Fruit fly (Drosophila melanogaster) whole organism, embryonic: ENCODE results near the gene CG6607.

Experiments used
- Antp ChIP-seq: fragments of 200-800 bp; sonication (Bioruptor generic); optimal IDR thresholded peaks from 3 replicates; lab custom pipeline; 2016; ENCODE audit warnings: missing biosample characterization, missing genetic modification characterization
- Atf3 ChIP-seq: fragments of 200-800 bp; sonication (Bioruptor generic); optimal IDR thresholded peaks from 3 replicates; lab custom pipeline; 2016; ENCODE audit warnings: missing biosample characterization, missing genetic modification characterization
- Awh ChIP-seq: fragments of 200-800 bp; sonication (Bioruptor generic); IDR thresholded peaks from 2 replicates; pipeline ENCODE4, ENCODE4 v1.3.6; 2022; ENCODE audit warnings: missing biosample characterization, missing genetic modification characterization
- B-H2 ChIP-seq: fragments of 200-800 bp; sonication (Bioruptor generic); optimal IDR thresholded peaks from 2 replicates; lab custom pipeline; 2018; ENCODE audit warnings: missing biosample characterization, mild to moderate bottlenecking, missing genetic modification characterization
- BEAF-32 ChIP-seq: fragments of 200-800 bp; sonication (Bioruptor generic); optimal IDR thresholded peaks from 3 replicates; lab custom pipeline; 2017; ENCODE audit warnings: missing biosample characterization, missing genetic modification characterization, mild to moderate bottlenecking, moderate library complexity, missing genetic modification reagents
- Bgb ChIP-seq: fragments of 200-800 bp; sonication (Bioruptor generic); IDR thresholded peaks from 2 replicates; pipeline ENCODE4 v1.3.6; 2022; ENCODE audit warnings: missing biosample characterization, missing genetic modification characterization; ENCODE audit not compliant: partially characterized antibody
- CG10462 ChIP-seq: fragments of 200-800 bp; sonication (Bioruptor generic); optimal IDR thresholded peaks from 2 replicates; lab custom pipeline; 2016; ENCODE audit warnings: missing biosample characterization, missing genetic modification characterization
- CG10959 ChIP-seq: fragments of 200-800 bp; sonication (Bioruptor generic); IDR thresholded peaks from 2 replicates; pipeline ENCODE4 v1.3.6; 2022; ENCODE audit warnings: missing biosample characterization, missing genetic modification characterization
- CG11085 ChIP-seq: fragments of 200-800 bp; sonication (Bioruptor generic); IDR thresholded peaks from 2 replicates; pipeline ENCODE4 v1.3.6; 2022; ENCODE audit warnings: missing biosample characterization, missing genetic modification characterization
- CG12104 ChIP-seq: fragments of 200-800 bp; sonication (Bioruptor generic); optimal IDR thresholded peaks from 3 replicates; lab custom pipeline; 2016; ENCODE audit warnings: missing biosample characterization, missing genetic modification characterization
- CG12744 ChIP-seq: fragments of 200-800 bp; sonication (Bioruptor generic); optimal IDR thresholded peaks from 2 replicates; lab custom pipeline; 2016; ENCODE audit warnings: missing biosample characterization, missing genetic modification characterization
- CG13424 ChIP-seq: fragments of 200-800 bp; sonication (Bioruptor generic); optimal IDR thresholded peaks from 2 replicates; lab custom pipeline; 2019; ENCODE audit warnings: missing biosample characterization, mild to moderate bottlenecking, missing genetic modification characterization, moderate library complexity
- CG14050 ChIP-seq: fragments of 200-800 bp; sonication (Bioruptor generic); IDR thresholded peaks from 3 replicates; pipeline ENCODE4 v1.3.6; 2022; ENCODE audit warnings: missing biosample characterization, missing genetic modification characterization
- CG15514 ChIP-seq: fragments of 200-800 bp; sonication (Bioruptor generic); optimal IDR thresholded peaks from 3 replicates; lab custom pipeline; 2017; ENCODE audit warnings: missing biosample characterization, missing genetic modification characterization, mild to moderate bottlenecking, moderate library complexity, missing genetic modification reagents
- CG17359 ChIP-seq: fragments of 200-800 bp; sonication (Bioruptor generic); optimal IDR thresholded peaks from 3 replicates; lab custom pipeline; 2018; ENCODE audit warnings: missing biosample characterization, mild to moderate bottlenecking, missing genetic modification characterization, moderate library complexity
- CG30020 ChIP-seq: fragments of 200-800 bp; optimal IDR thresholded peaks from 2 replicates; lab custom pipeline; 2019; ENCODE audit warnings: missing biosample characterization, mild to moderate bottlenecking, missing genetic modification characterization, moderate library complexity
- CG3407 ChIP-seq: fragments of 200-800 bp; sonication (Bioruptor generic); optimal IDR thresholded peaks from 2 replicates; lab custom pipeline; 2018; ENCODE audit warnings: missing biosample characterization, mild to moderate bottlenecking, missing genetic modification characterization
- CG3995 ChIP-seq: fragments of 200-800 bp; sonication (Bioruptor generic); optimal IDR thresholded peaks from 3 replicates; lab custom pipeline; 2016; ENCODE audit warnings: missing biosample characterization, missing genetic modification characterization
- CG8765 ChIP-seq: fragments of 200-800 bp; sonication (Bioruptor generic); IDR thresholded peaks from 2 replicates; pipeline ENCODE4 v1.3.6; 2022; ENCODE audit warnings: missing biosample characterization, missing genetic modification characterization
- Dad ChIP-seq: fragments of 200-800 bp; sonication (Bioruptor generic); optimal IDR thresholded peaks from 3 replicates; lab custom pipeline; 2016; ENCODE audit warnings: missing biosample characterization, missing genetic modification characterization
- Dp ChIP-seq: fragments of 200-800 bp; sonication (Bioruptor generic); optimal IDR thresholded peaks from 2 replicates; lab custom pipeline; 2018; ENCODE audit warnings: missing biosample characterization, mild to moderate bottlenecking, missing genetic modification characterization, moderate library complexity
- HLH54F ChIP-seq: fragments of 200-800 bp; sonication (Bioruptor generic); optimal IDR thresholded peaks from 3 replicates; lab custom pipeline; 2016; ENCODE audit warnings: missing biosample characterization, missing genetic modification characterization
- HmgZ ChIP-seq: fragments of 200-800 bp; sonication (Bioruptor generic); optimal IDR thresholded peaks from 2 replicates; lab custom pipeline; 2018; ENCODE audit warnings: missing biosample characterization, mild to moderate bottlenecking, missing genetic modification characterization
- Hsf ChIP-seq: fragments of 200-800 bp; sonication (Bioruptor generic); optimal IDR thresholded peaks from 3 replicates; lab custom pipeline; 2016; ENCODE audit warnings: missing biosample characterization, missing genetic modification characterization
- Myb ChIP-seq: fragments of 200-800 bp; sonication (Bioruptor generic); optimal IDR thresholded peaks from 2 replicates; lab custom pipeline; 2016; ENCODE audit warnings: missing biosample characterization, missing genetic modification characterization
- Nf-YA ChIP-seq: fragments of 200-800 bp; sonication (Bioruptor generic); IDR thresholded peaks from 2 replicates; pipeline ENCODE4 v1.3.6; 2022; ENCODE audit warnings: missing biosample characterization, missing genetic modification characterization
- Oaz ChIP-seq: fragments of 200-800 bp; sonication (Bioruptor generic); IDR thresholded peaks from 2 replicates; pipeline ENCODE4 v1.3.6; 2022; ENCODE audit warnings: missing biosample characterization, missing genetic modification characterization
- Ptx1 ChIP-seq: fragments of 200-800 bp; sonication (Bioruptor generic); IDR thresholded peaks from 2 replicates; pipeline ENCODE4 v1.3.6; 2022; ENCODE audit warnings: missing biosample characterization, missing genetic modification characterization
- Rx ChIP-seq: fragments of 200-800 bp; sonication (Bioruptor generic); IDR thresholded peaks from 2 replicates; pipeline ENCODE4 v1.3.6; 2022; ENCODE audit warnings: missing biosample characterization, missing genetic modification characterization
- Scr ChIP-seq: fragments of 200-800 bp; sonication (Bioruptor generic); IDR thresholded peaks from 2 replicates; pipeline ENCODE4 v1.3.6; 2022; ENCODE audit warnings: missing biosample characterization, missing genetic modification characterization; ENCODE audit not compliant: partially characterized antibody
- Taf1 ChIP-seq: fragments of 200-800 bp; sonication (Bioruptor generic); IDR thresholded peaks from 2 replicates; pipeline ENCODE4 v1.3.6; 2022; ENCODE audit warnings: missing biosample characterization, missing genetic modification characterization
- Tbp ChIP-seq: fragments of >200 bp; optimal IDR thresholded peaks from 2 replicates; lab custom pipeline; 2018; ENCODE audit warnings: missing biosample characterization, missing genetic modification characterization
- abd-A ChIP-seq: fragments of 200-800 bp; sonication (Bioruptor generic); optimal IDR thresholded peaks from 3 replicates; lab custom pipeline; 2019; ENCODE audit warnings: missing biosample characterization, mild to moderate bottlenecking, missing genetic modification characterization, moderate library complexity
- ara ChIP-seq: fragments of 200-800 bp; sonication (Bioruptor generic); IDR thresholded peaks from 2 replicates; pipeline ENCODE4 v1.3.6; 2022; ENCODE audit warnings: missing biosample characterization, missing genetic modification characterization
- bab2 ChIP-seq: fragments of 200-800 bp; sonication (Bioruptor generic); optimal IDR thresholded peaks from 2 replicates; lab custom pipeline; 2016; ENCODE audit warnings: missing biosample characterization, missing genetic modification characterization
- cad ChIP-seq: fragments of >200 bp; optimal IDR thresholded peaks from 2 replicates; lab custom pipeline; 2017; ENCODE audit warnings: missing biosample characterization, missing genetic modification characterization
- corto ChIP-seq: fragments of 200-800 bp; sonication (Bioruptor generic); optimal IDR thresholded peaks from 2 replicates; lab custom pipeline; 2016; ENCODE audit warnings: missing biosample characterization, mild to moderate bottlenecking, missing genetic modification characterization, moderate library complexity
- fd102C ChIP-seq: fragments of 200-800 bp; sonication (Bioruptor generic); optimal IDR thresholded peaks from 2 replicates; lab custom pipeline; 2018; ENCODE audit warnings: missing biosample characterization, mild to moderate bottlenecking, missing genetic modification characterization, moderate library complexity
- gcm2 ChIP-seq: fragments of 200-800 bp; sonication (Bioruptor generic); optimal IDR thresholded peaks from 2 replicates; lab custom pipeline; 2016; ENCODE audit warnings: missing biosample characterization, missing genetic modification characterization
- h ChIP-seq: fragments of >200 bp; optimal IDR thresholded peaks from 2 replicates; lab custom pipeline; 2017
- inv ChIP-seq: fragments of 200-800 bp; sonication (Bioruptor generic); IDR thresholded peaks from 2 replicates; pipeline ENCODE4 v1.3.6; 2022; ENCODE audit warnings: missing biosample characterization, missing genetic modification characterization; ENCODE audit not compliant: partially characterized antibody
- jigr1 ChIP-seq: fragments of 200-800 bp; sonication (Bioruptor generic); IDR thresholded peaks from 3 replicates; pipeline ENCODE4 v1.3.6; 2022; ENCODE audit warnings: missing biosample characterization, missing genetic modification characterization
- knrl ChIP-seq: fragments of 200-800 bp; sonication (Bioruptor generic); IDR thresholded peaks from 3 replicates; pipeline ENCODE4 v1.3.6; 2022; ENCODE audit warnings: missing biosample characterization, missing genetic modification characterization; ENCODE audit not compliant: partially characterized antibody
- lab ChIP-seq: fragments of 200-800 bp; sonication (Bioruptor generic); optimal IDR thresholded peaks from 3 replicates; lab custom pipeline; 2017; ENCODE audit warnings: missing biosample characterization, missing genetic modification characterization, mild to moderate bottlenecking, moderate library complexity, missing genetic modification reagents
- peb ChIP-seq: fragments of 200-800 bp; sonication (Bioruptor generic); IDR thresholded peaks from 2 replicates; pipeline ENCODE4 v1.3.6; 2022; ENCODE audit warnings: missing biosample characterization, missing genetic modification characterization
- psq ChIP-seq: fragments of 200-800 bp; sonication (Bioruptor generic); optimal IDR thresholded peaks from 2 replicates; lab custom pipeline; 2017; ENCODE audit warnings: missing biosample characterization, missing genetic modification characterization
- ro ChIP-seq: fragments of 200-800 bp; sonication (Bioruptor generic); IDR thresholded peaks from 2 replicates; pipeline ENCODE4 v1.3.6; 2022; ENCODE audit warnings: missing biosample characterization, missing genetic modification characterization
- sima ChIP-seq: fragments of 200-800 bp; sonication (Bioruptor generic); optimal IDR thresholded peaks from 2 replicates; lab custom pipeline; 2016; ENCODE audit warnings: missing biosample characterization, missing genetic modification characterization
- sisA ChIP-seq: fragments of 200-800 bp; sonication (Bioruptor generic); IDR thresholded peaks from 2 replicates; pipeline ENCODE4 v1.3.6; 2022; ENCODE audit warnings: missing biosample characterization, missing genetic modification characterization
- slbo ChIP-seq: fragments of 200-800 bp; sonication (Bioruptor generic); IDR thresholded peaks from 2 replicates; pipeline ENCODE4 v1.3.6; 2022; ENCODE audit warnings: missing biosample characterization, missing genetic modification characterization
- toy ChIP-seq: fragments of 200-800 bp; sonication (Bioruptor generic); IDR thresholded peaks from 2 replicates; pipeline ENCODE4 v1.3.6; 2022; ENCODE audit warnings: missing biosample characterization, missing genetic modification characterization
- wek ChIP-seq: fragments of 200-800 bp; sonication (Bioruptor generic); optimal IDR thresholded peaks from 3 replicates; lab custom pipeline; 2018; ENCODE audit warnings: missing biosample characterization, mild to moderate bottlenecking, missing genetic modification characterization, moderate library complexity

Gene CG6607

dm6 chr3R:24571386-24572124 is 43.7 kb downstream of the CG6607 start (continued):
- TF ChIP-seq CG15514 (GFP tag; lab: Kevin White, UChicago) (peak; percentile 9), B-H2 (GFP tag; lab: Kevin White, UChicago) (peak; percentile 17), gcm2 (GFP tag; lab: Kevin White, UChicago) (no peak), CG12104 (GFP tag; lab: Kevin White, UChicago) (no peak), Nf-YA (GFP tag; lab: Robert Waterston, UW) (no peak), abd-A (tag; lab: Kevin White, UChicago) (peak; percentile 86), h (lab: Kevin White, UChicago) (no peak), Rx (GFP tag; lab: Robert Waterston, UW) (no peak), CG10462 (GFP tag; lab: Kevin White, UChicago) (no peak), BEAF-32 (GFP tag; lab: Kevin White, UChicago) (no peak), HmgZ (tag; lab: Kevin White, UChicago) (peak; percentile 30), CG8765 (GFP tag; lab: Robert Waterston, UW) (no peak), CG10959 (GFP tag; lab: Robert Waterston, UW) (no peak), Hsf (no peak), slbo (GFP tag; lab: Robert Waterston, UW) (peak; percentile 20; the same call in 1 of the 2 replicates), fd102C (GFP tag; lab: Kevin White, UChicago) (no peak), wek (peak; percentile 15), sima (GFP tag; lab: Kevin White, UChicago) (no peak), Oaz (GFP tag; lab: Robert Waterston, UW) (no peak), inv (no peak), psq (GFP tag; lab: Kevin White, UChicago) (no peak), Bgb (GFP tag; lab: Robert Waterston, UW) (no peak), Ptx1 (GFP tag; lab: Robert Waterston, UW) (no peak), CG17359 (tag; lab: Kevin White, UChicago) (peak; percentile 23), Dad (GFP tag; lab: Kevin White, UChicago) (no peak), CG30020 (tag; lab: Kevin White, UChicago) (no peak), CG12744 (GFP tag; lab: Kevin White, UChicago) (no peak), CG3407 (no peak), cad (GFP tag; lab: Kevin White, UChicago) (no peak), Dp (GFP tag; lab: Kevin White, UChicago) (no peak), CG11085 (no peak), Awh (GFP tag; lab: Robert Waterston, UW) (no peak), ro (GFP tag; lab: Robert Waterston, UW) (no peak), peb (no peak), CG13424 (tag; lab: Kevin White, UChicago) (no peak), Taf1 (GFP tag; lab: Robert Waterston, UW) (no peak), Scr (GFP tag; lab: Robert Waterston, UW) (no peak), Antp (no peak), bab2 (GFP tag; lab: Kevin White, UChicago) (no peak), HLH54F (GFP tag; lab: Kevin White, UChicago) (no peak), CG3995 (no peak), toy (GFP tag; lab: Robert Waterston, UW) (no peak), knrl (GFP tag; lab: Robert Waterston, UW) (no peak), ara (GFP tag; lab: Robert Waterston, UW) (no peak), Atf3 (GFP tag; lab: Kevin White, UChicago) (no peak), lab (GFP tag; lab: Kevin White, UChicago) (peak; percentile 55), sisA (GFP tag; lab: Robert Waterston, UW) (no peak), corto (GFP tag; lab: Kevin White, UChicago) (no peak), Tbp (GFP tag; lab: Kevin White, UChicago) (no peak), jigr1 (GFP tag; lab: Robert Waterston, UW) (no peak), Myb (no peak), CG14050 (GFP tag; lab: Robert Waterston, UW) (no peak)
